Worm (Caenorhabditis elegans) whole organism, L2 larva: ENCODE results near the gene C45B11.2.

Experiments
- ama-1 ChIP-seq: fragments of 150-350 bp; optimal IDR thresholded peaks from 2 replicates; lab custom pipeline; 2018; ENCODE audit warnings: inconsistent platforms
- egl-27 ChIP-seq: sonication (generic microtip); optimal IDR thresholded peaks from 3 replicates; lab custom pipeline; 2017; ENCODE audit warnings: missing biosample characterization, missing genetic modification reagents, missing genetic modification characterization
- elt-3 ChIP-seq: sonication (generic microtip); optimal IDR thresholded peaks from 2 replicates; lab custom pipeline; 2017; ENCODE audit warnings: missing biosample characterization, missing genetic modification characterization
- fos-1 ChIP-seq: fragments of 150-350 bp; optimal IDR thresholded peaks from 2 replicates; lab custom pipeline; 2014; ENCODE audit warnings: missing biosample characterization, missing genetic modification characterization
- lin-13 ChIP-seq: fragments of 150-350 bp; optimal IDR thresholded peaks from 2 replicates; lab custom pipeline; 2014; ENCODE audit warnings: missing biosample characterization, missing genetic modification reagents, missing genetic modification characterization
- mdl-1 ChIP-seq, 2 experiments: fragments of 150-350 bp in 1 of 2; sonication (generic microtip) in 1 of 2; optimal IDR thresholded peaks; 2 replicates each; lab custom pipeline; 2017; ENCODE audit warnings: missing biosample characterization in 2 of 2, missing genetic modification characterization in 2 of 2
- nhr-11 ChIP-seq: fragments of 150-350 bp; optimal IDR thresholded peaks from 2 replicates; lab custom pipeline; 2014; ENCODE audit warnings: missing biosample characterization, missing genetic modification characterization
- snpc-4 ChIP-seq: fragments of 150-350 bp; optimal IDR thresholded peaks from 2 replicates; lab custom pipeline; 2014; ENCODE audit warnings: missing biosample characterization, missing genetic modification characterization

- TF ChIP-seq lin-13 (no peak), egl-27 (tag; lab: Kevin White, UChicago) (no peak), nhr-11 (tag; lab: Kevin White, UChicago) (no peak), elt-3 (no peak), ama-1 (lab: Kevin White, UChicago) (no peak), fos-1 (tag; lab: Kevin White, UChicago) (peak; percentile 17), mdl-1 (tag; optimal IDR thresholded peaks at IDR 0.05; lab: Kevin White, UChicago) (no peak), snpc-4 (tag; lab: Kevin White, UChicago) (no peak)
Observed at ce11 chrV:11070388-11070787, 27.9 kb downstream of the C45B11.2 start.
